Fruit fly (Drosophila melanogaster) whole organism, embryonic: ENCODE results near the gene Pex11c.

ENCODE experiments used
- Atf6 ChIP-seq: fragments of 200-800 bp; sonication (Bioruptor generic); IDR thresholded peaks from 2 replicates; pipeline ENCODE4 v1.3.6; 2022; ENCODE audit warnings: missing biosample characterization, missing genetic modification characterization
- Bgb ChIP-seq: fragments of 200-800 bp; sonication (Bioruptor generic); IDR thresholded peaks from 2 replicates; pipeline ENCODE4 v1.3.6; 2022; ENCODE audit warnings: missing biosample characterization, missing genetic modification characterization; ENCODE audit not compliant: partially characterized antibody
- CG10543 ChIP-seq: fragments of 200-800 bp; sonication (Bioruptor generic); optimal IDR thresholded peaks from 3 replicates; lab custom pipeline; 2017; ENCODE audit warnings: missing biosample characterization, mild to moderate bottlenecking, missing genetic modification characterization, moderate library complexity
- CG11398 ChIP-seq: fragments of 200-800 bp; sonication (Bioruptor generic); optimal IDR thresholded peaks from 2 replicates; lab custom pipeline; 2016; ENCODE audit warnings: missing biosample characterization, missing genetic modification characterization
- CG12236 ChIP-seq: fragments of 200-800 bp; sonication (Bioruptor generic); optimal IDR thresholded peaks from 2 replicates; lab custom pipeline; 2016; ENCODE audit warnings: missing biosample characterization, missing genetic modification characterization
- CG13296 ChIP-seq: fragments of 200-800 bp; sonication (Bioruptor generic); optimal IDR thresholded peaks from 3 replicates; lab custom pipeline; 2018; ENCODE audit warnings: missing biosample characterization, mild to moderate bottlenecking, missing genetic modification characterization
- CG13424 ChIP-seq: fragments of 200-800 bp; sonication (Bioruptor generic); optimal IDR thresholded peaks from 2 replicates; lab custom pipeline; 2019; ENCODE audit warnings: missing biosample characterization, mild to moderate bottlenecking, missing genetic modification characterization, moderate library complexity
- CG14860 ChIP-seq: fragments of 200-800 bp; sonication (Bioruptor generic); IDR thresholded peaks from 3 replicates; pipeline ENCODE4 v1.3.6; 2022; ENCODE audit warnings: missing biosample characterization, missing genetic modification characterization; ENCODE audit not compliant: partially characterized antibody
- CG15011 ChIP-seq: fragments of 200-800 bp; sonication (Bioruptor generic); optimal IDR thresholded peaks from 3 replicates; lab custom pipeline; 2018; ENCODE audit warnings: missing biosample characterization, mild to moderate bottlenecking, missing genetic modification characterization
- CG15073 ChIP-seq: fragments of 200-800 bp; sonication (Bioruptor generic); optimal IDR thresholded peaks from 2 replicates; lab custom pipeline; 2016; ENCODE audit warnings: missing biosample characterization, missing genetic modification characterization
- CG1529 ChIP-seq: fragments of 200-800 bp; sonication (Bioruptor generic); optimal IDR thresholded peaks from 3 replicates; lab custom pipeline; 2018; ENCODE audit warnings: missing biosample characterization, missing genetic modification characterization
- CG15601 ChIP-seq: fragments of 200-800 bp; sonication (Bioruptor generic); optimal IDR thresholded peaks from 3 replicates; lab custom pipeline; 2019; ENCODE audit warnings: missing biosample characterization, mild to moderate bottlenecking, missing genetic modification characterization, moderate library complexity
- CG18476 ChIP-seq: fragments of 200-800 bp; sonication (Bioruptor generic); optimal IDR thresholded peaks from 2 replicates; lab custom pipeline; 2016; ENCODE audit warnings: missing biosample characterization, mild to moderate bottlenecking, missing genetic modification characterization
- CG2116 ChIP-seq: fragments of 200-800 bp; sonication (Bioruptor generic); optimal IDR thresholded peaks from 3 replicates; lab custom pipeline; 2018; ENCODE audit warnings: missing biosample characterization, mild to moderate bottlenecking, missing genetic modification characterization
- CG2678 ChIP-seq: fragments of 200-800 bp; sonication (Bioruptor generic); optimal IDR thresholded peaks from 3 replicates; lab custom pipeline; 2019; ENCODE audit warnings: missing biosample characterization, mild to moderate bottlenecking, missing genetic modification characterization, moderate library complexity
- CG34224 ChIP-seq: fragments of 200-800 bp; sonication (Bioruptor generic); IDR thresholded peaks from 3 replicates; pipeline ENCODE4 v1.3.6; 2022; ENCODE audit warnings: missing biosample characterization, missing genetic modification characterization; ENCODE audit not compliant: partially characterized antibody
- CG6765 ChIP-seq: fragments of 200-800 bp; sonication (Bioruptor generic); optimal IDR thresholded peaks from 3 replicates; lab custom pipeline; 2017; ENCODE audit warnings: missing biosample characterization, mild to moderate bottlenecking, missing genetic modification characterization
- CG7987 ChIP-seq: fragments of 200-800 bp; sonication (Bioruptor generic); optimal IDR thresholded peaks from 2 replicates; lab custom pipeline; 2018; ENCODE audit warnings: missing biosample characterization, mild to moderate bottlenecking, missing genetic modification characterization, moderate library complexity
- CG8944 ChIP-seq: fragments of 200-800 bp; sonication (Bioruptor generic); optimal IDR thresholded peaks from 3 replicates; lab custom pipeline; 2016; ENCODE audit warnings: missing biosample characterization, missing genetic modification characterization
- CHES-1-like ChIP-seq: fragments of 200-800 bp; sonication (Bioruptor generic); optimal IDR thresholded peaks from 2 replicates; lab custom pipeline; 2016; ENCODE audit warnings: missing biosample characterization, missing genetic modification characterization
- CkIIα-i1 ChIP-seq: fragments of 200-800 bp; sonication (Bioruptor generic); IDR thresholded peaks from 2 replicates; pipeline ENCODE4 v1.3.6; 2022; ENCODE audit warnings: missing biosample characterization, missing genetic modification characterization
- D ChIP-seq, 2 experiments: fragments of 200-800 bp in 1 of 2; fragments of >200 bp in 1 of 2; sonication (Bioruptor generic) in 1 of 2; optimal IDR thresholded peaks; 2 replicates in 1 of 2; 3 replicates in 1 of 2; lab custom pipeline; 2017; ENCODE audit warnings: mild to moderate bottlenecking in 1 of 2, missing biosample characterization in 1 of 2, missing genetic modification characterization in 1 of 2, missing genetic modification reagents in 1 of 2
- Dp ChIP-seq: fragments of 200-800 bp; sonication (Bioruptor generic); optimal IDR thresholded peaks from 2 replicates; lab custom pipeline; 2018; ENCODE audit warnings: missing biosample characterization, mild to moderate bottlenecking, missing genetic modification characterization, moderate library complexity
- HHEX ChIP-seq: fragments of 200-800 bp; sonication (Bioruptor generic); optimal IDR thresholded peaks from 3 replicates; lab custom pipeline; 2017; ENCODE audit warnings: missing biosample characterization, mild to moderate bottlenecking, missing genetic modification characterization, missing genetic modification reagents
- Hsf ChIP-seq: fragments of 200-800 bp; sonication (Bioruptor generic); optimal IDR thresholded peaks from 3 replicates; lab custom pipeline; 2016; ENCODE audit warnings: missing biosample characterization, missing genetic modification characterization
- Lim3 ChIP-seq: fragments of 200-800 bp; sonication (Bioruptor generic); IDR thresholded peaks from 2 replicates; pipeline ENCODE4 v1.3.6; 2022; ENCODE audit warnings: missing biosample characterization, missing genetic modification characterization
- Meics ChIP-seq: fragments of 200-800 bp; sonication (Bioruptor generic); optimal IDR thresholded peaks from 2 replicates; lab custom pipeline; 2017; ENCODE audit warnings: missing biosample characterization, mild to moderate bottlenecking, missing genetic modification characterization
- NfI ChIP-seq: fragments of 200-800 bp; sonication (Bioruptor generic); optimal IDR thresholded peaks from 3 replicates; lab custom pipeline; 2018; ENCODE audit warnings: missing biosample characterization, mild to moderate bottlenecking, missing genetic modification characterization, moderate library complexity
- Oli ChIP-seq: fragments of 200-800 bp; sonication (Bioruptor generic); optimal IDR thresholded peaks from 2 replicates; lab custom pipeline; 2018; ENCODE audit warnings: missing biosample characterization, mild to moderate bottlenecking, missing genetic modification characterization, moderate library complexity
- ab ChIP-seq: fragments of 200-800 bp; sonication (Bioruptor generic); optimal IDR thresholded peaks from 2 replicates; lab custom pipeline; 2016; ENCODE audit warnings: missing biosample characterization, missing genetic modification characterization
- caup ChIP-seq: fragments of 200-800 bp; sonication (Bioruptor generic); optimal IDR thresholded peaks from 3 replicates; lab custom pipeline; 2017; ENCODE audit warnings: missing biosample characterization, mild to moderate bottlenecking, missing genetic modification characterization, moderate library complexity; ENCODE audit not compliant: severe bottlenecking
- crol ChIP-seq: fragments of 200-800 bp; sonication (Bioruptor generic); IDR thresholded peaks from 2 replicates; pipeline ENCODE4 v1.3.6; 2022; ENCODE audit warnings: missing biosample characterization, missing genetic modification characterization
- dati ChIP-seq: fragments of 200-800 bp; sonication (Bioruptor generic); IDR thresholded peaks from 2 replicates; pipeline ENCODE4 v1.3.6; 2022; ENCODE audit warnings: missing biosample characterization, missing genetic modification characterization
- esg ChIP-seq: fragments of 200-800 bp; sonication (Bioruptor generic); conservative IDR thresholded peaks from 2 replicates; pipeline ENCODE4 v1.3.6; 2022; ENCODE audit warnings: missing biosample characterization, missing genetic modification characterization
- gce ChIP-seq: fragments of 200-800 bp; sonication (Bioruptor generic); IDR thresholded peaks from 3 replicates; pipeline ENCODE4 v1.3.6; 2022; ENCODE audit warnings: missing biosample characterization, missing genetic modification characterization
- gcm ChIP-seq: fragments of 200-800 bp; sonication (Bioruptor generic); optimal IDR thresholded peaks from 2 replicates; lab custom pipeline; 2019; ENCODE audit warnings: missing biosample characterization, mild to moderate bottlenecking, missing genetic modification characterization, moderate library complexity
- gem ChIP-seq: fragments of 200-800 bp; sonication (Bioruptor generic); optimal IDR thresholded peaks from 2 replicates; lab custom pipeline; 2019; ENCODE audit warnings: missing biosample characterization, mild to moderate bottlenecking, missing genetic modification characterization, moderate library complexity
- gro ChIP-seq: fragments of 200-800 bp; sonication (Bioruptor generic); optimal IDR thresholded peaks from 2 replicates; lab custom pipeline; 2016; ENCODE audit warnings: missing biosample characterization, missing genetic modification characterization
- gt ChIP-seq: fragments of 200-800 bp; sonication (Bioruptor generic); IDR thresholded peaks from 2 replicates; pipeline ENCODE4 v1.3.6; 2022; ENCODE audit warnings: missing biosample characterization, missing genetic modification characterization
- mirr ChIP-seq: fragments of 200-800 bp; sonication (Bioruptor generic); optimal IDR thresholded peaks from 3 replicates; lab custom pipeline; 2018; ENCODE audit warnings: missing biosample characterization, mild to moderate bottlenecking, missing genetic modification characterization
- odd ChIP-seq: fragments of 200-800 bp; sonication (Bioruptor generic); optimal IDR thresholded peaks from 2 replicates; lab custom pipeline; 2017; ENCODE audit warnings: missing biosample characterization, mild to moderate bottlenecking, missing genetic modification characterization
- org-1 ChIP-seq: fragments of 200-800 bp; sonication (Bioruptor generic); optimal IDR thresholded peaks from 2 replicates; lab custom pipeline; 2017; ENCODE audit warnings: missing biosample characterization, missing genetic modification characterization
- pfk ChIP-seq: fragments of 200-800 bp; sonication (Bioruptor generic); optimal IDR thresholded peaks from 2 replicates; lab custom pipeline; 2018; ENCODE audit warnings: missing biosample characterization, mild to moderate bottlenecking, missing genetic modification characterization, moderate library complexity
- sd ChIP-seq: fragments of 200-800 bp; sonication (Bioruptor generic); optimal IDR thresholded peaks from 3 replicates; lab custom pipeline; 2018; ENCODE audit warnings: missing biosample characterization, mild to moderate bottlenecking, missing genetic modification characterization, moderate library complexity
- slbo ChIP-seq: fragments of 200-800 bp; sonication (Bioruptor generic); IDR thresholded peaks from 2 replicates; pipeline ENCODE4 v1.3.6; 2022; ENCODE audit warnings: missing biosample characterization, missing genetic modification characterization
- sob ChIP-seq: fragments of 200-800 bp; sonication (Bioruptor generic); IDR thresholded peaks from 2 replicates; pipeline ENCODE4 v1.3.6; 2022; ENCODE audit warnings: missing biosample characterization, missing genetic modification characterization
- sr ChIP-seq: fragments of 200-800 bp; sonication (Bioruptor generic); IDR thresholded peaks from 3 replicates; pipeline ENCODE4 v1.3.6; 2022; ENCODE audit warnings: missing biosample characterization, missing genetic modification characterization
- sug ChIP-seq: fragments of 200-800 bp; optimal IDR thresholded peaks from 2 replicates; lab custom pipeline; 2019; ENCODE audit warnings: missing biosample characterization, mild to moderate bottlenecking, missing genetic modification characterization, moderate library complexity
- tap ChIP-seq: fragments of 200-800 bp; optimal IDR thresholded peaks from 3 replicates; lab custom pipeline; 2019; ENCODE audit warnings: missing biosample characterization, mild to moderate bottlenecking, missing genetic modification characterization, moderate library complexity
- tll ChIP-seq, 2 experiments: fragments of 200-800 bp in 1 of 2; fragments of >200 bp in 1 of 2; sonication (Bioruptor generic) in 1 of 2; optimal IDR thresholded peaks; 2 replicates each; lab custom pipeline; 2017 to 2019; ENCODE audit warnings: missing biosample characterization in 2 of 2, missing genetic modification characterization in 2 of 2, mild to moderate bottlenecking in 1 of 2, moderate library complexity in 1 of 2

Gene Pex11c

DNA sequence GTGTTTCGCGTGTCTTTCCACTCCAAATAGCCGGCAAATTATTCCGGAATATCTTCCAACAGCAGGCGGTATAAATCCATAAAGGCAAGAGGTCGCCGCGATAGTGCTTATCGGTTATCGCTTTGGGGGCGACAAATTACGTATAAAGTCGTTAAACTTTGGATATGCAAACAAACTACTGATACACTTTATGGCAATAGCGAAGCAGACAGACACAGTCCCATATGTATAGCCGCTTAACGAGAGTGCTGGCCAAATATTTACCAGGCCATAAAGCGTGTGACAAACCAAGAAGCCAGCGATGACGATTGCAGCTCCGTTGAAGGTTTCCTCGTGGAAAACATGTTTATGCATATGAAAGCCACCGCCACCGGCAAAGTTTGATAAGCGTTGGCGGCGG, 26.1 kb downstream of the Pex11c start (continued):
- TF ChIP-seq CG15011 = peak; percentile 24
- TF ChIP-seq HHEX (GFP tag; lab: Kevin White, UChicago) = peak; percentile 47
- no peak for TF ChIP-seq CkIIα-i1
- TF ChIP-seq Dp (GFP tag; lab: Kevin White, UChicago) = no peak
- peak; percentile 48 for TF ChIP-seq caup (GFP tag; lab: Kevin White, UChicago)
- no peak for TF ChIP-seq gcm (GFP tag; lab: Kevin White, UChicago)
- peak; percentile 29 for TF ChIP-seq pfk
- TF ChIP-seq sd = no peak
- no peak for TF ChIP-seq CG8944 (GFP tag; lab: Kevin White, UChicago)
- TF ChIP-seq CG1529 (GFP tag; lab: Kevin White, UChicago) = no peak
- TF ChIP-seq gce (GFP tag; lab: Robert Waterston, UW) = 0 out of 3 replicates have a peak, but pooled peaks have one; percentile 37
- no peak for TF ChIP-seq tap (tag; lab: Kevin White, UChicago)
- peak; percentile 27 for TF ChIP-seq NfI (GFP tag; lab: Kevin White, UChicago)
- TF ChIP-seq slbo (GFP tag; lab: Robert Waterston, UW) = no peak
- TF ChIP-seq Oli (tag; lab: Kevin White, UChicago) = no peak
- no peak for TF ChIP-seq org-1 (GFP tag; lab: Kevin White, UChicago)
- no peak for TF ChIP-seq ab (GFP tag; lab: Kevin White, UChicago)
- no peak for TF ChIP-seq CG18476 (GFP tag; lab: Kevin White, UChicago)
- peak; percentile 4 for TF ChIP-seq gro (GFP tag; lab: Kevin White, UChicago)
- TF ChIP-seq Lim3 = no peak
- TF ChIP-seq gt (GFP tag; lab: Robert Waterston, UW) = no peak
- peak; percentile 61 for TF ChIP-seq CG7987 (GFP tag; lab: Kevin White, UChicago)
- TF ChIP-seq dati (GFP tag; lab: Robert Waterston, UW) = no peak
- TF ChIP-seq CG6765 (GFP tag; lab: Kevin White, UChicago) = peak; percentile 17
- peak; percentile 84 for TF ChIP-seq mirr (GFP tag; lab: Kevin White, UChicago)
- no peak for TF ChIP-seq CG15073 (GFP tag; lab: Kevin White, UChicago)
- TF ChIP-seq esg (GFP tag; lab: Robert Waterston, UW) = no peak
- no peak for TF ChIP-seq gem (tag; lab: Kevin White, UChicago)
- TF ChIP-seq Atf6 (GFP tag; lab: Robert Waterston, UW) = 0 out of 2 replicates have a peak, but pooled peaks have one; percentile 26
- peak; percentile 79 for TF ChIP-seq CG10543
- no peak for TF ChIP-seq Bgb (GFP tag; lab: Robert Waterston, UW)
- TF ChIP-seq odd = peak; percentile 74
- no peak for TF ChIP-seq CG34224 (GFP tag; lab: Robert Waterston, UW)
- peak; percentile 40 for TF ChIP-seq Meics (GFP tag; lab: Kevin White, UChicago)
- TF ChIP-seq CG2678 (tag; lab: Kevin White, UChicago) = peak; percentile 62
- no peak for TF ChIP-seq CG14860 (GFP tag; lab: Robert Waterston, UW)
- TF ChIP-seq tll (GFP tag; optimal IDR thresholded peaks at IDR 0.05; lab: Kevin White, UChicago) = no peak
- no peak for TF ChIP-seq Hsf (GFP tag; lab: Kevin White, UChicago)
- no peak for TF ChIP-seq D (optimal IDR thresholded peaks at IDR 0.05; lab: Kevin White, UChicago)
- no peak for TF ChIP-seq D (GFP tag; optimal IDR thresholded peaks at IDR 0.05; lab: Kevin White, UChicago)
- no peak for TF ChIP-seq sr (GFP tag; lab: Robert Waterston, UW)
- TF ChIP-seq CHES-1-like (GFP tag; lab: Kevin White, UChicago) = no peak
- TF ChIP-seq sug (tag; lab: Kevin White, UChicago) = peak; percentile 66
- no peak for TF ChIP-seq CG2116
- no peak for TF ChIP-seq sob (GFP tag; lab: Robert Waterston, UW)
- no peak for TF ChIP-seq CG11398 (GFP tag; lab: Kevin White, UChicago)
- no peak for TF ChIP-seq CG12236
- peak; percentile 43 for TF ChIP-seq CG15601 (tag; lab: Kevin White, UChicago)
- peak; percentile 38 for TF ChIP-seq CG13424 (tag; lab: Kevin White, UChicago)
- peak; percentile 80 for TF ChIP-seq CG13296 (GFP tag; lab: Kevin White, UChicago)
- no peak for TF ChIP-seq crol (GFP tag; lab: Robert Waterston, UW)
